Fruit fly (Drosophila melanogaster) whole organism, wandering third instar larva: ENCODE results near the gene CG43800.

Experiments used
- Abd-B ChIP-seq: fragments of >200 bp; optimal IDR thresholded peaks from 2 replicates; lab custom pipeline; 2017; ENCODE audit warnings: missing biosample characterization, missing genetic modification characterization
- CG32264 ChIP-seq: fragments of 200-800 bp; sonication (Bioruptor generic); optimal IDR thresholded peaks from 2 replicates; lab custom pipeline; 2016; ENCODE audit warnings: missing biosample characterization, missing genetic modification characterization
- CG9705 ChIP-seq: fragments of 200-800 bp; sonication (Bioruptor generic); optimal IDR thresholded peaks from 2 replicates; lab custom pipeline; 2018; ENCODE audit warnings: missing biosample characterization, mild to moderate bottlenecking, missing genetic modification characterization
- CrebA ChIP-seq: fragments of 200-800 bp; sonication (Bioruptor generic); optimal IDR thresholded peaks from 2 replicates; lab custom pipeline; 2016; ENCODE audit warnings: missing biosample characterization, mild to moderate bottlenecking, missing genetic modification characterization, borderline replicate concordance
- Dfd ChIP-seq: fragments of >200 bp; optimal IDR thresholded peaks from 2 replicates; lab custom pipeline; 2017; ENCODE audit warnings: missing biosample characterization, missing genetic modification characterization
- Dif ChIP-seq: fragments of 200-275, 200-300 bp; sonication (Bioruptor generic); optimal IDR thresholded peaks from 2 replicates; lab custom pipeline; 2018; ENCODE audit warnings: missing biosample characterization, missing genetic modification characterization; ENCODE audit not compliant: partially characterized antibody
- GATAd ChIP-seq: sonication (Bioruptor generic); optimal IDR thresholded peaks from 2 replicates; lab custom pipeline; 2016; ENCODE audit warnings: missing biosample characterization, missing genetic modification characterization
- Hnf4 ChIP-seq: fragments of 200-800 bp; sonication (Bioruptor generic); optimal IDR thresholded peaks from 2 replicates; lab custom pipeline; 2016; ENCODE audit warnings: missing biosample characterization, mild to moderate bottlenecking, missing genetic modification characterization
- Hr78 ChIP-seq: fragments of >200 bp; optimal IDR thresholded peaks from 2 replicates; lab custom pipeline; 2017; ENCODE audit warnings: missing biosample characterization, missing genetic modification characterization
- Hr83 ChIP-seq: fragments of 200-300 bp; sonication (Bioruptor generic); optimal IDR thresholded peaks from 2 replicates; lab custom pipeline; 2016; ENCODE audit warnings: missing biosample characterization, mild to moderate bottlenecking, missing genetic modification characterization, moderate library complexity; ENCODE audit not compliant: poor library complexity, severe bottlenecking
- Mio ChIP-seq: sonication (Bioruptor generic); optimal IDR thresholded peaks from 2 replicates; lab custom pipeline; 2016; ENCODE audit warnings: missing biosample characterization, missing genetic modification characterization
- Myc ChIP-seq: fragments of >200 bp; optimal IDR thresholded peaks from 2 replicates; lab custom pipeline; 2017
- N ChIP-seq: fragments of >200 bp; optimal IDR thresholded peaks from 2 replicates; lab custom pipeline; 2018; ENCODE audit warnings: missing biosample characterization, missing external identifiers, missing genetic modification characterization
- Rel ChIP-seq, 2 experiments: fragments of 200-800 bp; sonication (Bioruptor generic) in 1 of 2; optimal IDR thresholded peaks; 2 replicates in 1 of 2; 3 replicates in 1 of 2; lab custom pipeline; 2016 to 2019; ENCODE audit warnings: mild to moderate bottlenecking in 2 of 2, missing biosample characterization in 2 of 2, missing genetic modification characterization in 2 of 2, moderate library complexity in 1 of 2
- Sp1 ChIP-seq: fragments of 200-800 bp; sonication (Bioruptor generic); optimal IDR thresholded peaks from 3 replicates; lab custom pipeline; 2019; ENCODE audit warnings: missing biosample characterization, mild to moderate bottlenecking, missing genetic modification characterization, moderate library complexity
- Vsx2 ChIP-seq: fragments of 200-300, 225-300 bp; sonication (Bioruptor generic); optimal IDR thresholded peaks from 2 replicates; lab custom pipeline; 2018; ENCODE audit warnings: missing biosample characterization, missing genetic modification characterization; ENCODE audit not compliant: partially characterized antibody
- br ChIP-seq: fragments of 200-800 bp; sonication (Bioruptor generic); optimal IDR thresholded peaks from 2 replicates; lab custom pipeline; 2016; ENCODE audit warnings: missing biosample characterization, missing genetic modification characterization
- dl ChIP-seq, 2 experiments: fragments of 175-275, 200-275 bp in 1 of 2; fragments of 200-275 bp in 1 of 2; sonication (Bioruptor generic); optimal IDR thresholded peaks; lab custom pipeline; 2018; ENCODE audit warnings: mild to moderate bottlenecking in 2 of 2, missing biosample characterization in 2 of 2, missing genetic modification characterization in 2 of 2, moderate library complexity in 2 of 2; ENCODE audit not compliant: partially characterized antibody in 2 of 2, insufficient read depth in 1 of 2
- dsf ChIP-seq: sonication (Bioruptor generic); optimal IDR thresholded peaks from 2 replicates; lab custom pipeline; 2016; ENCODE audit warnings: missing biosample characterization, missing genetic modification characterization, borderline replicate concordance
- foxo ChIP-seq, 2 experiments: fragments of 200-800 bp; sonication (Bioruptor generic); optimal IDR thresholded peaks; 2 replicates in 1 of 2; 3 replicates in 1 of 2; lab custom pipeline; 2016 to 2017; ENCODE audit warnings: missing biosample characterization in 2 of 2, missing genetic modification characterization in 2 of 2
- fru ChIP-seq: fragments of 200-800 bp; sonication (Bioruptor generic); optimal IDR thresholded peaks from 3 replicates; lab custom pipeline; 2016; ENCODE audit warnings: missing biosample characterization, mild to moderate bottlenecking, missing genetic modification characterization
- h ChIP-seq: fragments of 200-800 bp; sonication (Bioruptor generic); optimal IDR thresholded peaks from 3 replicates; lab custom pipeline; 2016; ENCODE audit warnings: missing biosample characterization, mild to moderate bottlenecking, missing genetic modification characterization
- pan ChIP-seq: fragments of >200 bp; optimal IDR thresholded peaks from 2 replicates; lab custom pipeline; 2017
- psq ChIP-seq: fragments of 200-800 bp; sonication (Bioruptor generic); optimal IDR thresholded peaks from 3 replicates; lab custom pipeline; 2017; ENCODE audit warnings: missing biosample characterization, mild to moderate bottlenecking, missing genetic modification characterization, moderate library complexity
- rgr ChIP-seq: fragments of 200-800 bp; sonication (Bioruptor generic); optimal IDR thresholded peaks from 3 replicates; lab custom pipeline; 2016; ENCODE audit warnings: missing biosample characterization, mild to moderate bottlenecking, missing genetic modification characterization
- sage ChIP-seq: fragments of 200-800 bp; sonication (Bioruptor generic); optimal IDR thresholded peaks from 2 replicates; lab custom pipeline; 2016; ENCODE audit warnings: missing biosample characterization, mild to moderate bottlenecking, missing genetic modification characterization
- sv ChIP-seq: fragments of 200-800 bp; sonication (Bioruptor generic); optimal IDR thresholded peaks from 3 replicates; lab custom pipeline; 2016; ENCODE audit warnings: missing biosample characterization, missing genetic modification characterization
- tai ChIP-seq: sonication (Bioruptor generic); optimal IDR thresholded peaks from 2 replicates; lab custom pipeline; 2016; ENCODE audit warnings: missing biosample characterization, missing genetic modification characterization
- usp ChIP-seq: fragments of >200 bp; optimal IDR thresholded peaks from 2 replicates; lab custom pipeline; 2017; ENCODE audit warnings: missing biosample characterization, missing genetic modification characterization
- woc ChIP-seq: sonication (Bioruptor generic); optimal IDR thresholded peaks from 2 replicates; lab custom pipeline; 2016; ENCODE audit warnings: missing biosample characterization, mild to moderate bottlenecking, missing genetic modification characterization

Gene CG43800

dm6 chr2L:7239310-7239709 lies 6.7 kb upstream of the CG43800 start (continued):
- TF ChIP-seq GATAd (GFP tag; lab: Kevin White, UChicago) (peak; percentile 61), dsf (no peak), Rel (GFP tag; optimal IDR thresholded peaks at IDR 0.05; lab: Kevin White, UChicago) (peak; percentile 65), Rel (tag; optimal IDR thresholded peaks at IDR 0.05; lab: Kevin White, UChicago) (peak; percentile 44), Dif (GFP tag; lab: Kevin White, UChicago) (no peak), rgr (GFP tag; lab: Kevin White, UChicago) (peak; percentile 89), psq (GFP tag; lab: Kevin White, UChicago) (peak; percentile 56), dl (GFP tag; optimal IDR thresholded peaks at IDR 0.05; lab: Kevin White, UChicago; ENCODE audit: insufficient read depth in 1 of 2, partially characterized antibody in 2 of 2) (peak in 1 of 2 experiments; percentile 0)

dm6 chr2L:7227434-7227833 lies 5.2 kb downstream of the CG43800 start, which contains the start of gene CG43799:
CG43799 (plus strand) TSS chr2L:7227734.
- TF ChIP-seq foxo (GFP tag; optimal IDR thresholded peaks at IDR 0.05; lab: Kevin White, UChicago): no peak
- no peak for TF ChIP-seq dl (GFP tag; optimal IDR thresholded peaks at IDR 0.05; lab: Kevin White, UChicago; ENCODE audit: insufficient read depth in 1 of 2, partially characterized antibody in 2 of 2)
- no peak for TF ChIP-seq usp (GFP tag; lab: Kevin White, UChicago)
- TF ChIP-seq CrebA (GFP tag; lab: Kevin White, UChicago): no peak
- no peak for TF ChIP-seq fru (GFP tag; lab: Kevin White, UChicago)
- TF ChIP-seq dsf: no peak
- TF ChIP-seq sv (GFP tag; lab: Kevin White, UChicago): no peak
- TF ChIP-seq Hr78 (GFP tag; lab: Kevin White, UChicago): no peak
- TF ChIP-seq Sp1: no peak
- no peak for TF ChIP-seq Vsx2 (GFP tag; lab: Kevin White, UChicago)
- TF ChIP-seq br (GFP tag; lab: Kevin White, UChicago): no peak
- TF ChIP-seq N (GFP tag; lab: Kevin White, UChicago): no peak
- no peak for TF ChIP-seq Hnf4 (GFP tag; lab: Kevin White, UChicago)
- TF ChIP-seq h (GFP tag; lab: Kevin White, UChicago): no peak
- TF ChIP-seq GATAd (GFP tag; lab: Kevin White, UChicago): no peak

dm6 chr2L:7226587-7226986 lies 6.0 kb downstream of the CG43800 start:
- TF ChIP-seq GATAd (GFP tag; lab: Kevin White, UChicago): no peak
- no peak for TF ChIP-seq sv (GFP tag; lab: Kevin White, UChicago)
- no peak for TF ChIP-seq Hnf4 (GFP tag; lab: Kevin White, UChicago)
- TF ChIP-seq CG9705 (GFP tag; lab: Kevin White, UChicago): no peak
- no peak for TF ChIP-seq Mio
- no peak for TF ChIP-seq woc (GFP tag; lab: Kevin White, UChicago)
- TF ChIP-seq sage (GFP tag; lab: Kevin White, UChicago): no peak
- no peak for TF ChIP-seq tai (GFP tag; lab: Kevin White, UChicago)
- TF ChIP-seq fru (GFP tag; lab: Kevin White, UChicago): no peak
- no peak for TF ChIP-seq CrebA (GFP tag; lab: Kevin White, UChicago)
- TF ChIP-seq Hr83 (GFP tag; lab: Kevin White, UChicago): no peak
- TF ChIP-seq Abd-B (GFP tag; lab: Kevin White, UChicago): no peak
- no peak for TF ChIP-seq h (GFP tag; lab: Kevin White, UChicago)
- TF ChIP-seq Myc (lab: Kevin White, UChicago): no peak
- no peak for TF ChIP-seq dsf
- no peak for TF ChIP-seq CG32264 (GFP tag; lab: Kevin White, UChicago)
- no peak for TF ChIP-seq Hr78 (GFP tag; lab: Kevin White, UChicago)
- no peak for TF ChIP-seq Vsx2 (GFP tag; lab: Kevin White, UChicago)
- TF ChIP-seq foxo (GFP tag; optimal IDR thresholded peaks at IDR 0.05; lab: Kevin White, UChicago): no peak
- TF ChIP-seq Dfd (GFP tag; lab: Kevin White, UChicago): no peak

- no peak for TF ChIP-seq woc (GFP tag; lab: Kevin White, UChicago)
- no peak for TF ChIP-seq pan (lab: Kevin White, UChicago)
- no peak for TF ChIP-seq fru (GFP tag; lab: Kevin White, UChicago)
These were observed 9.8 kb downstream of the CG43800 start, which contains the start of gene mEFG1 for dm6 chr2L:7222829-7223272. mEFG1 (minus strand) TSS chr2L:7223081.
